Worm (Caenorhabditis elegans) whole organism, late embryonic: Measurements from ENCODE around the gene cki-1.

Experiments used
- ceh-19 ChIP-seq: fragments of 200-800 bp; sonication (Bioruptor generic); optimal IDR thresholded peaks from 2 replicates; lab custom pipeline; 2018; ENCODE audit warnings: mild to moderate bottlenecking, missing genetic modification characterization, missing compliant biosample characterization
- ceh-2 ChIP-seq: sonication (generic microtip); optimal IDR thresholded peaks from 2 replicates; lab custom pipeline; 2016; ENCODE audit warnings: missing genotype, missing genetic modification characterization, missing compliant biosample characterization
- ceh-6 ChIP-seq: fragments of 200-800 bp; sonication (Bioruptor generic); optimal IDR thresholded peaks from 2 replicates; lab custom pipeline; 2018; ENCODE audit warnings: mild to moderate bottlenecking, missing genetic modification characterization, missing compliant biosample characterization
- ceh-9 ChIP-seq: sonication (generic microtip); optimal IDR thresholded peaks from 2 replicates; lab custom pipeline; 2016; ENCODE audit warnings: mild to moderate bottlenecking, missing genetic modification characterization, inconsistent platforms, missing compliant biosample characterization
- elt-4 ChIP-seq: sonication (generic microtip); optimal IDR thresholded peaks from 2 replicates; lab custom pipeline; 2016; ENCODE audit warnings: missing genetic modification characterization, missing compliant biosample characterization
- nfya-1 ChIP-seq: sonication (generic microtip); optimal IDR thresholded peaks from 2 replicates; lab custom pipeline; 2017; ENCODE audit warnings: missing genetic modification characterization, mild to moderate bottlenecking, missing compliant biosample characterization, antibody characterized with exemption, moderate library complexity
- pag-3 ChIP-seq: sonication (generic microtip); optimal IDR thresholded peaks from 2 replicates; lab custom pipeline; 2016; ENCODE audit warnings: missing compliant biosample characterization, missing genetic modification characterization, borderline replicate concordance
- ref-2 ChIP-seq: sonication (generic microtip); optimal IDR thresholded peaks from 2 replicates; lab custom pipeline; 2016; ENCODE audit warnings: missing genetic modification characterization, missing compliant biosample characterization
- ztf-16 ChIP-seq: sonication (generic microtip); optimal IDR thresholded peaks from 2 replicates; lab custom pipeline; 2017; ENCODE audit warnings: missing genetic modification characterization, missing compliant biosample characterization

DNA sequence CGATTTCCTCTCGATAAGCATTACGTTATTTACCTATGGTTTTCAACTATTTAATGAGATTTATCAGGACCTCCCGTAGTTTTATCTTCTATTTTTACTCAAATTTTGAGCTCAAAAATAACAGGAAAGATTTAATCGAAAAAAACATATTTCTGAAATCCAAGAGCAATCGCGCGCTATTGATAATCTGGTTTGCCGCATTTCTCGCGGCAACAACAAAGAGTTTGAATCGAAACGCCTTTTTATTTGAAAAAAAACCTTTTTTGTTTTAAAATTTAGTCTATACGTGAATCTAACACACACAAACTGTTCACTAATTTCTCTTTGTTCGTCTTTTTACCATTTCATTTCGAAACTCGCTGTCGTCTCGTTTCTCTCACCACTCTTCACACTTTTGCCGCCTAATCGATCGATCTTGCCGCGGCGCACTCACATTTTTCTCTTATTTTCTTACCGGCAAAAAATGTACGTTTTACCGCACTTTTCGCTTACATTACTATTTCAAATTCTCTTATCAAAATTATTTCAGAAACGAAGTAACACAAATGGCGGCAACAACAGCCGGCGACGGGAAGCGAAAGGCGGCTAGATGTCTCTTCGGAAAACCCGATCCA lies 5.2 kb downstream of the cki-1 start, which contains the start of gene cki-2:
- no peak for TF ChIP-seq pag-3 (tag; lab: Kevin White, UChicago)
- no peak for TF ChIP-seq ceh-19
- no peak for TF ChIP-seq ztf-16 (tag; lab: Kevin White, UChicago)
- TF ChIP-seq nfya-1 (tag; lab: Kevin White, UChicago): no peak
- no peak for TF ChIP-seq ceh-2 (tag; lab: Kevin White, UChicago)
- no peak for TF ChIP-seq ceh-9 (tag; lab: Kevin White, UChicago)
- TF ChIP-seq elt-4: no peak
- TF ChIP-seq ceh-6: no peak
- TF ChIP-seq ref-2: no peak
